Worm (Caenorhabditis elegans) whole organism, L4 larva: ENCODE measurements around the gene C17C3.9.

Experiments used
- attf-4 ChIP-seq: sonication (generic microtip); optimal IDR thresholded peaks from 3 replicates; lab custom pipeline; 2017; ENCODE audit warnings: missing biosample characterization, missing genetic modification characterization
- ceh-20 ChIP-seq: fragments of 200-800 bp; sonication (Bioruptor generic); IDR thresholded peaks from 2 replicates; pipeline ENCODE4 v1.3.6; 2022; ENCODE audit warnings: missing genetic modification reagents, missing genetic modification characterization, missing compliant biosample characterization
- ceh-82 ChIP-seq: sonication (generic microtip); optimal IDR thresholded peaks from 2 replicates; lab custom pipeline; 2017; ENCODE audit warnings: missing biosample characterization, missing genetic modification characterization
- dmd-8 ChIP-seq: fragments of 200-800 bp; sonication (Bioruptor generic); IDR thresholded peaks from 2 replicates; pipeline ENCODE4 v1.3.6; 2022; ENCODE audit warnings: missing genetic modification characterization, missing compliant biosample characterization
- hlh-30 ChIP-seq: sonication (generic microtip); optimal IDR thresholded peaks from 2 replicates; lab custom pipeline; 2017; ENCODE audit warnings: antibody characterized with exemption, mild to moderate bottlenecking, missing genetic modification characterization, missing compliant biosample characterization; ENCODE audit not compliant: insufficient read depth
- hmg-1.1 ChIP-seq: fragments of 200-800 bp; sonication (Bioruptor generic); IDR thresholded peaks from 2 replicates; pipeline ENCODE4 v1.3.6; 2022; ENCODE audit warnings: missing genetic modification reagents, missing genetic modification characterization, missing compliant biosample characterization
- lin-13 ChIP-seq: fragments of 150-350 bp; optimal IDR thresholded peaks from 2 replicates; lab custom pipeline; 2014; ENCODE audit warnings: missing biosample characterization, missing genetic modification reagents, missing genetic modification characterization
- lin-39 ChIP-seq: fragments of 150-350 bp; optimal IDR thresholded peaks from 2 replicates; lab custom pipeline; 2014; ENCODE audit warnings: missing biosample characterization, missing genetic modification reagents, missing genetic modification characterization
- pqm-1 ChIP-seq: sonication (generic microtip); optimal IDR thresholded peaks from 2 replicates; lab custom pipeline; 2017; ENCODE audit warnings: missing biosample characterization, missing genetic modification characterization

DNA sequence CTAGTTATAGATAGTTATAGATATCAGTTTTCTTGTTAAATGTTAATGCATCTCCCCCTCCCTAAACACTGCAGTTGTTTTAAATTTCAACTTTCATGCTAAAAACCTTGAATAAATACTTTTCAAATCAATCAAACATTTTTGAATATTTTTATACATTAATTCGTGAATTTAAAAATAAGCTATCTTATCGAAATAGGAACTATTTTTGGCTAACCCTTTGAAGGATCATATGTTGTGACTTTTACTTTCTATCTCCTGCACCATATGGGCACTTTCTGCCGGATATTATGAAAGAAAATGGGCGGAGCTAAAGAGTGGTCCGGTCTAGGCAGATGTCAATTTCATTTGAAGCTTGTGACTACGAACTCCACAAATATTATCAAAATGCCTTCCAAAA, 9.4 kb downstream of the C17C3.9 start, which contains the start of gene ZK177.11:
- TF ChIP-seq dmd-8, result no peak
- TF ChIP-seq ceh-82 (tag; lab: Kevin White, UChicago), result no peak
- TF ChIP-seq lin-13 (GFP tag; lab: Kevin White, UChicago), result no peak
- TF ChIP-seq lin-39, result no peak
- no peak for TF ChIP-seq hmg-1.1 (GFP tag; lab: Robert Waterston, UW)
- no peak for TF ChIP-seq ceh-20 (GFP tag; lab: Robert Waterston, UW)
- no peak for TF ChIP-seq attf-4 (tag; lab: Kevin White, UChicago)
- no peak for TF ChIP-seq hlh-30 (tag; lab: Kevin White, UChicago)
- TF ChIP-seq pqm-1, result no peak
